Fruit fly (Drosophila melanogaster) whole organism, embryonic: ENCODE data around the gene Ns1.

Experiments used
- Adf1 ChIP-seq: fragments of 200-800 bp; sonication (Bioruptor generic); IDR thresholded peaks from 2 replicates; pipeline ENCODE4 v1.3.6; 2022; ENCODE audit warnings: missing biosample characterization, missing genetic modification characterization
- Aef1 ChIP-seq: fragments of 200-800 bp; sonication (Bioruptor generic); IDR thresholded peaks from 3 replicates; pipeline ENCODE4 v1.3.6; 2022; ENCODE audit warnings: missing biosample characterization, missing genetic modification characterization
- Atf6 ChIP-seq: fragments of 200-800 bp; sonication (Bioruptor generic); IDR thresholded peaks from 2 replicates; pipeline ENCODE4 v1.3.6; 2022; ENCODE audit warnings: missing biosample characterization, missing genetic modification characterization
- CG10321 ChIP-seq: fragments of 200-800 bp; sonication (Bioruptor generic); IDR thresholded peaks from 2 replicates; pipeline ENCODE4 v1.3.6; 2022; ENCODE audit warnings: missing biosample characterization, missing genetic modification characterization
- CG11504 ChIP-seq: fragments of 200-800 bp; sonication (Bioruptor generic); optimal IDR thresholded peaks from 3 replicates; lab custom pipeline; 2019; ENCODE audit warnings: missing biosample characterization, mild to moderate bottlenecking, missing genetic modification characterization, moderate library complexity
- CG12104 ChIP-seq: fragments of 200-800 bp; sonication (Bioruptor generic); optimal IDR thresholded peaks from 3 replicates; lab custom pipeline; 2016; ENCODE audit warnings: missing biosample characterization, missing genetic modification characterization
- CG14667 ChIP-seq: fragments of 200-800 bp; sonication (Bioruptor generic); IDR thresholded peaks from 2 replicates; pipeline ENCODE4 v1.3.6; 2022; ENCODE audit warnings: missing biosample characterization, missing genetic modification characterization
- CG15601 ChIP-seq: fragments of 200-800 bp; sonication (Bioruptor generic); optimal IDR thresholded peaks from 3 replicates; lab custom pipeline; 2019; ENCODE audit warnings: missing biosample characterization, mild to moderate bottlenecking, missing genetic modification characterization, moderate library complexity
- CG1603 ChIP-seq: fragments of 200-800 bp; sonication (Bioruptor generic); optimal IDR thresholded peaks from 2 replicates; lab custom pipeline; 2019; ENCODE audit warnings: missing biosample characterization, mild to moderate bottlenecking, missing genetic modification characterization, moderate library complexity
- CG16813 ChIP-seq: fragments of 200-800 bp; sonication (Bioruptor generic); IDR thresholded peaks from 3 replicates; pipeline ENCODE4 v1.3.6; 2022; ENCODE audit warnings: missing biosample characterization, missing genetic modification characterization; ENCODE audit not compliant: partially characterized antibody
- CG17359 ChIP-seq: fragments of 200-800 bp; sonication (Bioruptor generic); optimal IDR thresholded peaks from 3 replicates; lab custom pipeline; 2018; ENCODE audit warnings: missing biosample characterization, mild to moderate bottlenecking, missing genetic modification characterization, moderate library complexity
- CG18619 ChIP-seq: fragments of 200-800 bp; sonication (Bioruptor generic); optimal IDR thresholded peaks from 3 replicates; lab custom pipeline; 2017; ENCODE audit warnings: missing biosample characterization, mild to moderate bottlenecking, missing genetic modification characterization
- CG2712 ChIP-seq: fragments of 200-800 bp; optimal IDR thresholded peaks from 3 replicates; lab custom pipeline; 2019; ENCODE audit warnings: missing biosample characterization, mild to moderate bottlenecking, missing genetic modification characterization, moderate library complexity
- CG32532 ChIP-seq: fragments of 200-800 bp; sonication (Bioruptor generic); IDR thresholded peaks from 2 replicates; pipeline ENCODE4 v1.3.6; 2022; ENCODE audit warnings: missing biosample characterization, missing genetic modification characterization
- CG32767 ChIP-seq: fragments of 200-800 bp; sonication (Bioruptor generic); IDR thresholded peaks from 2 replicates; pipeline ENCODE4 v1.3.6; 2022; ENCODE audit warnings: missing biosample characterization, missing genetic modification characterization
- CG6272 ChIP-seq: fragments of 200-800 bp; sonication (Bioruptor generic); IDR thresholded peaks from 2 replicates; pipeline ENCODE4 v1.3.6; 2022; ENCODE audit warnings: missing biosample characterization, missing genetic modification characterization
- CG6765 ChIP-seq: fragments of 200-800 bp; sonication (Bioruptor generic); optimal IDR thresholded peaks from 3 replicates; lab custom pipeline; 2017; ENCODE audit warnings: missing biosample characterization, mild to moderate bottlenecking, missing genetic modification characterization
- CG7357 ChIP-seq: fragments of 200-800 bp; sonication (Bioruptor generic); IDR thresholded peaks from 3 replicates; pipeline ENCODE4 v1.3.6; 2022; ENCODE audit warnings: missing biosample characterization, missing genetic modification characterization
- CG9876 ChIP-seq: fragments of 200-800 bp; sonication (Bioruptor generic); optimal IDR thresholded peaks from 2 replicates; lab custom pipeline; 2016; ENCODE audit warnings: missing biosample characterization, missing genetic modification characterization
- Dad ChIP-seq: fragments of 200-800 bp; sonication (Bioruptor generic); optimal IDR thresholded peaks from 3 replicates; lab custom pipeline; 2016; ENCODE audit warnings: missing biosample characterization, missing genetic modification characterization
- Dll ChIP-seq: fragments of 200-800 bp; sonication (Bioruptor generic); IDR thresholded peaks from 4 replicates; pipeline ENCODE4 v1.3.6; 2022; ENCODE audit warnings: missing biosample characterization, missing genetic modification characterization; ENCODE audit not compliant: partially characterized antibody
- Ets65A ChIP-seq: fragments of 200-800 bp; sonication (Bioruptor generic); peaks from one replicate; lab custom pipeline; 2016; ENCODE audit warnings: missing biosample characterization, missing genetic modification characterization
- H15 ChIP-seq: fragments of 200-800 bp; sonication (Bioruptor generic); IDR thresholded peaks from 3 replicates; pipeline ENCODE4 v1.3.6; 2022; ENCODE audit warnings: missing biosample characterization, missing genetic modification characterization
- HHEX ChIP-seq: fragments of 200-800 bp; sonication (Bioruptor generic); optimal IDR thresholded peaks from 3 replicates; lab custom pipeline; 2017; ENCODE audit warnings: missing biosample characterization, mild to moderate bottlenecking, missing genetic modification characterization, missing genetic modification reagents
- Med ChIP-seq: fragments of 200-800 bp; sonication (Bioruptor generic); peaks from one replicate; lab custom pipeline; 2016; ENCODE audit warnings: missing biosample characterization, missing genetic modification characterization, mild to moderate bottlenecking, inconsistent platforms, moderate library complexity
- NK7.1 ChIP-seq: fragments of 200-800 bp; sonication (Bioruptor generic); optimal IDR thresholded peaks from 3 replicates; lab custom pipeline; 2016; ENCODE audit warnings: missing biosample characterization, missing genetic modification characterization
- Opbp ChIP-seq: fragments of 200-800 bp; sonication (Bioruptor generic); IDR thresholded peaks from 3 replicates; pipeline ENCODE4 v1.3.6; 2022; ENCODE audit warnings: missing biosample characterization, missing genetic modification characterization; ENCODE audit not compliant: partially characterized antibody
- Ravus ChIP-seq: fragments of 200-800 bp; sonication (Bioruptor generic); IDR thresholded peaks from 2 replicates; pipeline ENCODE4 v1.3.6; 2022; ENCODE audit warnings: missing biosample characterization, missing genetic modification characterization
- Six4 ChIP-seq: fragments of 200-800 bp; sonication (Bioruptor generic); optimal IDR thresholded peaks from 2 replicates; lab custom pipeline; 2016; ENCODE audit warnings: missing biosample characterization, missing genetic modification characterization
- Taf1 ChIP-seq: fragments of 200-800 bp; sonication (Bioruptor generic); IDR thresholded peaks from 2 replicates; pipeline ENCODE4 v1.3.6; 2022; ENCODE audit warnings: missing biosample characterization, missing genetic modification characterization
- Xbp1 ChIP-seq: fragments of 200-800 bp; sonication (Bioruptor generic); optimal IDR thresholded peaks from 3 replicates; lab custom pipeline; 2016; ENCODE audit warnings: missing biosample characterization, mild to moderate bottlenecking, missing genetic modification characterization
- ato ChIP-seq: fragments of 200-800 bp; sonication (Bioruptor generic); IDR thresholded peaks from 2 replicates; pipeline ENCODE4 v1.3.6; 2022; ENCODE audit warnings: missing biosample characterization, missing genetic modification characterization; ENCODE audit not compliant: partially characterized antibody
- crp ChIP-seq, 2 experiments: fragments of 200-800 bp; sonication (Bioruptor generic); optimal IDR thresholded peaks; 2 replicates in 1 of 2; 3 replicates in 1 of 2; lab custom pipeline; 2017; ENCODE audit warnings: missing biosample characterization in 2 of 2, missing genetic modification characterization in 2 of 2, mild to moderate bottlenecking in 1 of 2, moderate library complexity in 1 of 2
- ems ChIP-seq: fragments of 200-800 bp; sonication (Bioruptor generic); optimal IDR thresholded peaks from 3 replicates; lab custom pipeline; 2016; ENCODE audit warnings: missing biosample characterization, missing genetic modification characterization
- eyg ChIP-seq: fragments of 200-800 bp; sonication (Bioruptor generic); optimal IDR thresholded peaks from 3 replicates; lab custom pipeline; 2016; ENCODE audit warnings: missing biosample characterization, missing genetic modification characterization
- grn ChIP-seq: fragments of 200-800 bp; sonication (Bioruptor generic); optimal IDR thresholded peaks from 3 replicates; lab custom pipeline; 2017; ENCODE audit warnings: missing biosample characterization, missing genetic modification characterization
- h ChIP-seq: fragments of >200 bp; optimal IDR thresholded peaks from 2 replicates; lab custom pipeline; 2017
- hb ChIP-seq: fragments of 200-800 bp; sonication (Bioruptor generic); IDR thresholded peaks from 3 replicates; pipeline ENCODE4 v1.3.6; 2022; ENCODE audit warnings: missing biosample characterization, missing genetic modification characterization; ENCODE audit not compliant: partially characterized antibody
- her ChIP-seq: fragments of 200-800 bp; sonication (Bioruptor generic); optimal IDR thresholded peaks from 2 replicates; lab custom pipeline; 2016; ENCODE audit warnings: missing biosample characterization, missing genetic modification characterization
- insv ChIP-seq, 2 experiments: fragments of 200-800 bp; sonication (Bioruptor generic); optimal IDR thresholded peaks; 3 replicates each; lab custom pipeline; 2016 to 2018; ENCODE audit warnings: missing biosample characterization in 2 of 2, missing genetic modification characterization in 2 of 2
- inv ChIP-seq: fragments of 200-800 bp; sonication (Bioruptor generic); IDR thresholded peaks from 2 replicates; pipeline ENCODE4 v1.3.6; 2022; ENCODE audit warnings: missing biosample characterization, missing genetic modification characterization; ENCODE audit not compliant: partially characterized antibody
- mirr ChIP-seq: fragments of 200-800 bp; sonication (Bioruptor generic); optimal IDR thresholded peaks from 3 replicates; lab custom pipeline; 2018; ENCODE audit warnings: missing biosample characterization, mild to moderate bottlenecking, missing genetic modification characterization
- pho ChIP-seq: fragments of 200-800 bp; sonication (Bioruptor generic); optimal IDR thresholded peaks from 2 replicates; lab custom pipeline; 2016; ENCODE audit warnings: missing biosample characterization, missing genetic modification characterization
- toy ChIP-seq: fragments of 200-800 bp; sonication (Bioruptor generic); IDR thresholded peaks from 2 replicates; pipeline ENCODE4 v1.3.6; 2022; ENCODE audit warnings: missing biosample characterization, missing genetic modification characterization
- trh ChIP-seq: fragments of 200-800 bp; sonication (Bioruptor generic); optimal IDR thresholded peaks from 2 replicates; lab custom pipeline; 2016; ENCODE audit warnings: missing biosample characterization, missing genetic modification characterization
- tx ChIP-seq: fragments of 200-800 bp; sonication (Bioruptor generic); optimal IDR thresholded peaks from 2 replicates; lab custom pipeline; 2016; ENCODE audit warnings: missing biosample characterization, missing genetic modification characterization
- vfl ChIP-seq: fragments of 200-800 bp; sonication (Bioruptor generic); optimal IDR thresholded peaks from 2 replicates; lab custom pipeline; 2016; ENCODE audit warnings: missing biosample characterization, missing genetic modification characterization
- zen2 ChIP-seq: fragments of 200-800 bp; sonication (Bioruptor generic); IDR thresholded peaks from 3 replicates; pipeline ENCODE4 v1.3.6; 2022; ENCODE audit warnings: missing biosample characterization, missing genetic modification characterization; ENCODE audit not compliant: partially characterized antibody
- zfh1 ChIP-seq: fragments of 200-800 bp; sonication (Bioruptor generic); IDR thresholded peaks from 3 replicates; pipeline ENCODE4 v1.3.6; 2022; ENCODE audit warnings: missing biosample characterization, missing genetic modification characterization
- zfh2 ChIP-seq: fragments of 200-800 bp; sonication (Bioruptor generic); optimal IDR thresholded peaks from 2 replicates; lab custom pipeline; 2016; ENCODE audit warnings: missing biosample characterization, missing genetic modification characterization

Ns1 gene

DNA sequence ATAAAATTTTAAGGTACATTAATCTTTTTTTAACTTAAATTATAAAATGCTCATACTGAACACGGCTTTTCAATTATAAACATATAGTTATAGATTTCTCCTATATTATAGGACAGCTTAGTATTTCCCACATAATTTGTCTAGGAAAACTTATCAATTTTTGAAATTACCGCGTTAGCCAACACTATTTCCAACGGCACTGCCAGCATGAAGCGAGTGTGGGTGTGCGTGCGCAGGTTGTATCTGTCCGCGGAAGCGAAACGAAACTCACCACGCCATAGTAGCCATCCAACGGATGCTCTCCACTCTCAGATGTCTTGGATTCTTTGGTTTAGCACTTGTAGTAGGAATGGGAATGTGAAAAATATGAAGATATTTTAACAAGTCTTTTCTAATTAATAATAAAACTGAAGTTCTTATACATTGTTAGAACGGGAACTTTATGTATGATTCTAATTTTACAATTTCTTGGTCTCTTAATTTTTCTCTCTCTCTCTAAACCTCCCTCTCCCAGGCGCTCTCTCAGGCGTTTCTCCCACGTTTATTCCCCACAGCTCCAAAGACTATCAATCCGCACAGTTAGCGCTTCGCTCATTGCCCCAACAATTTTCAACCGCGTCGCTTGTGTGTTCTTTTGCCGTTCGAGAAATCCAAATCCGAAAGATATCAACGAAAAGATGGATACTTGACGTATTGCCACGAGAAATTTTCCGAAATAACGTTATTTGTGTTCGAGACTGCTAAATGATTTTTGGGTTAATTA, 18.9 kb downstream of the Ns1 start, which contains the start of gene Dad (continued):
- TF ChIP-seq Aef1 (GFP tag; lab: Robert Waterston, UW) (no peak), CG1603 (tag; lab: Kevin White, UChicago) (peak; percentile 12), Adf1 (GFP tag; lab: Robert Waterston, UW) (peak; percentile 9; the same call in 1 of the 2 replicates), CG6272 (GFP tag; lab: Robert Waterston, UW) (no peak), her (GFP tag; lab: Kevin White, UChicago) (peak; percentile 24), Opbp (GFP tag; lab: Robert Waterston, UW) (0 out of 3 replicates have a peak, but pooled peaks have one; percentile 50), h (lab: Kevin White, UChicago) (no peak), Ets65A (GFP tag; lab: Kevin White, UChicago) (no peak), Taf1 (GFP tag; lab: Robert Waterston, UW) (no peak), grn (GFP tag; lab: Kevin White, UChicago) (no peak), vfl (GFP tag; lab: Kevin White, UChicago) (no peak), hb (GFP tag; lab: Robert Waterston, UW) (no peak), tx (GFP tag; lab: Kevin White, UChicago) (no peak), zfh1 (GFP tag; lab: Robert Waterston, UW) (0 out of 3 replicates have a peak, but pooled peaks have one; percentile 23), CG2712 (no peak), Six4 (GFP tag; lab: Kevin White, UChicago) (no peak), mirr (GFP tag; lab: Kevin White, UChicago) (peak; percentile 3), Ravus (GFP tag; lab: Robert Waterston, UW) (no peak), CG14667 (GFP tag; lab: Robert Waterston, UW) (no peak), Xbp1 (no peak), crp (GFP tag; optimal IDR thresholded peaks at IDR 0.05; lab: Kevin White, UChicago) (no peak), zen2 (GFP tag; lab: Robert Waterston, UW) (peak; percentile 42; the same call in 1 of the 3 replicates), ato (GFP tag; lab: Robert Waterston, UW) (no peak; the same call in 1 of the 2 replicates), trh (GFP tag; lab: Kevin White, UChicago) (no peak), CG18619 (no peak), ems (no peak), HHEX (GFP tag; lab: Kevin White, UChicago) (no peak), CG12104 (GFP tag; lab: Kevin White, UChicago) (no peak), inv (GFP tag; lab: Robert Waterston, UW) (no peak), H15 (no peak), Med (GFP tag; lab: Kevin White, UChicago) (peak; percentile 77), insv (GFP tag; optimal IDR thresholded peaks at IDR 0.05; lab: Kevin White, UChicago) (no peak), CG17359 (tag; lab: Kevin White, UChicago) (peak; percentile 20), pho (GFP tag; lab: Kevin White, UChicago) (no peak), CG11504 (no peak), zfh2 (GFP tag; lab: Kevin White, UChicago) (no peak), Atf6 (GFP tag; lab: Robert Waterston, UW) (no peak), CG16813 (GFP tag; lab: Robert Waterston, UW) (no peak), CG32767 (peak; percentile 23; the same call in 1 of the 2 replicates), CG9876 (GFP tag; lab: Kevin White, UChicago) (no peak), Dll (peak; percentile 56; the same call in 3 of the 4 replicates), toy (GFP tag; lab: Robert Waterston, UW) (no peak), Dad (GFP tag; lab: Kevin White, UChicago) (peak; percentile 53), NK7.1 (no peak), CG15601 (tag; lab: Kevin White, UChicago) (peak; percentile 40), CG10321 (GFP tag; lab: Robert Waterston, UW) (no peak), CG7357 (GFP tag; lab: Robert Waterston, UW) (no peak), eyg (GFP tag; lab: Kevin White, UChicago) (no peak), CG32532 (peak; percentile 31; the same call in 1 of the 2 replicates), CG6765 (GFP tag; lab: Kevin White, UChicago) (peak; percentile 45)
